Worm (Caenorhabditis elegans) whole organism, L1 larva: Measurements from ENCODE around the gene F37B12.3.

Experiments used
- C04F5.9 ChIP-seq: sonication (generic microtip); optimal IDR thresholded peaks from 2 replicates; lab custom pipeline; 2016; ENCODE audit warnings: missing genetic modification characterization, missing compliant biosample characterization
- C16A3.4 ChIP-seq: fragments of 150-350 bp; optimal IDR thresholded peaks from 2 replicates; lab custom pipeline; 2014; ENCODE audit warnings: missing biosample characterization, missing genetic modification characterization
- C34B4.2 ChIP-seq: sonication (generic microtip); optimal IDR thresholded peaks from 2 replicates; lab custom pipeline; 2017; ENCODE audit warnings: mild to moderate bottlenecking, missing genetic modification characterization, missing compliant biosample characterization
- alr-1 ChIP-seq: fragments of 200-800 bp; sonication (Bioruptor generic); optimal IDR thresholded peaks from 2 replicates; lab custom pipeline; 2018; ENCODE audit warnings: borderline replicate concordance, mild to moderate bottlenecking, missing genetic modification characterization, missing compliant biosample characterization
- aly-2 ChIP-seq: fragments of 150-350 bp; optimal IDR thresholded peaks from 2 replicates; lab custom pipeline; 2014; ENCODE audit warnings: missing biosample characterization, missing genetic modification characterization
- ama-1 ChIP-seq: fragments of 150-350 bp; optimal IDR thresholded peaks from 2 replicates; lab custom pipeline; 2014
- blmp-1 ChIP-seq: fragments of 150-350 bp; optimal IDR thresholded peaks from 2 replicates; lab custom pipeline; 2014; ENCODE audit warnings: missing biosample characterization, missing genetic modification characterization
- ceh-82 ChIP-seq, 3 experiments: fragments of 150-350 bp in 1 of 3; sonication (generic microtip) in 2 of 3; optimal IDR thresholded peaks; 2 replicates each; lab custom pipeline; 2014 to 2017; ENCODE audit warnings: missing biosample characterization in 3 of 3, missing genetic modification characterization in 3 of 3
- ceh-90 ChIP-seq: sonication (generic microtip); optimal IDR thresholded peaks from 2 replicates; lab custom pipeline; 2016; ENCODE audit warnings: missing genetic modification characterization, missing compliant biosample characterization
- dpl-1 ChIP-seq, 3 experiments: fragments of 150-350 bp in 2 of 3; sonication (generic microtip) in 1 of 3; optimal IDR thresholded peaks; 2 replicates each; lab custom pipeline; 2014 to 2017; ENCODE audit warnings: missing biosample characterization in 3 of 3, missing genetic modification characterization in 3 of 3, missing genetic modification reagents in 3 of 3
- dsc-1 ChIP-seq: sonication (generic microtip); optimal IDR thresholded peaks from 2 replicates; lab custom pipeline; 2016; ENCODE audit warnings: mild to moderate bottlenecking, missing genetic modification characterization, missing compliant biosample characterization
- efl-1 ChIP-seq, 4 experiments: fragments of 150-350 bp; optimal IDR thresholded peaks in 3 of 4; peaks in 1 of 4; 1 replicate in 1 of 4; 2 replicates in 3 of 4; lab custom pipeline; 2014; ENCODE audit warnings: missing biosample characterization in 2 of 4, missing genetic modification characterization in 2 of 4, missing genetic modification reagents in 2 of 4
- efl-3 ChIP-seq: fragments of 200-800 bp; sonication (Bioruptor generic); optimal IDR thresholded peaks from 2 replicates; lab custom pipeline; 2018; ENCODE audit warnings: mild to moderate bottlenecking, missing genetic modification characterization, missing compliant biosample characterization
- elt-2 ChIP-seq: sonication (generic microtip); optimal IDR thresholded peaks from 2 replicates; lab custom pipeline; 2016; ENCODE audit warnings: missing genetic modification characterization, mild to moderate bottlenecking, inconsistent platforms, missing compliant biosample characterization, missing genetic modification reagents
- elt-3 ChIP-seq, 6 experiments: fragments of 150-350 bp in 1 of 6; sonication (generic microtip); optimal IDR thresholded peaks; 2 replicates each; lab custom pipeline; 2017 to 2018; ENCODE audit warnings: missing biosample characterization in 6 of 6, missing genetic modification characterization in 6 of 6, inconsistent platforms in 1 of 6
- fkh-10 ChIP-seq: sonication (generic microtip); optimal IDR thresholded peaks from 2 replicates; lab custom pipeline; 2017; ENCODE audit warnings: missing biosample characterization, missing genetic modification reagents, missing genetic modification characterization
- fkh-4 ChIP-seq: sonication (generic microtip); optimal IDR thresholded peaks from 2 replicates; lab custom pipeline; 2016; ENCODE audit warnings: missing compliant biosample characterization, missing genetic modification characterization, borderline replicate concordance
- fkh-8 ChIP-seq: sonication (generic microtip); optimal IDR thresholded peaks from 2 replicates; lab custom pipeline; 2016; ENCODE audit warnings: mild to moderate bottlenecking, missing genetic modification characterization, missing compliant biosample characterization
- fos-1 ChIP-seq: fragments of 150-350 bp; optimal IDR thresholded peaks from 2 replicates; lab custom pipeline; 2014; ENCODE audit warnings: missing biosample characterization, missing genetic modification characterization
- grh-1 ChIP-seq: fragments of 200-800 bp; sonication (Bioruptor generic); IDR thresholded peaks from 2 replicates; pipeline ENCODE4 v1.3.6; 2022; ENCODE audit warnings: missing genetic modification reagents, missing genetic modification characterization, missing compliant biosample characterization
- irx-1 ChIP-seq: sonication (generic microtip); optimal IDR thresholded peaks from 2 replicates; lab custom pipeline; 2016; ENCODE audit warnings: missing genetic modification characterization, missing compliant biosample characterization
- lin-14 ChIP-seq: fragments of 200-800 bp; sonication (Bioruptor generic); optimal IDR thresholded peaks from 2 replicates; lab custom pipeline; 2018; ENCODE audit warnings: mild to moderate bottlenecking, missing genetic modification characterization, moderate library complexity, missing compliant biosample characterization
- lin-35 ChIP-seq, 2 experiments: fragments of 150-350 bp; optimal IDR thresholded peaks; 2 replicates each; lab custom pipeline; 2014; ENCODE audit warnings: missing biosample characterization in 2 of 2, missing genetic modification characterization in 2 of 2, missing genetic modification reagents in 2 of 2
- lsy-2 ChIP-seq, 2 experiments: fragments of 150-350 bp; optimal IDR thresholded peaks; 2 replicates each; lab custom pipeline; 2014; ENCODE audit warnings: missing biosample characterization in 2 of 2, missing genetic modification characterization in 2 of 2
- mdl-1 ChIP-seq, 2 experiments: fragments of 150-350 bp; optimal IDR thresholded peaks; 2 replicates each; lab custom pipeline; 2014 to 2017; ENCODE audit warnings: missing biosample characterization in 2 of 2, missing genetic modification characterization in 2 of 2, inconsistent platforms in 1 of 2
- mef-2 ChIP-seq: fragments of 150-350 bp; optimal IDR thresholded peaks from 2 replicates; lab custom pipeline; 2014; ENCODE audit warnings: missing biosample characterization, missing genetic modification characterization
- nhr-237 ChIP-seq: fragments of 150-350 bp; optimal IDR thresholded peaks from 2 replicates; lab custom pipeline; 2014; ENCODE audit warnings: missing biosample characterization, missing genetic modification characterization
- nhr-71 ChIP-seq: sonication (generic microtip); optimal IDR thresholded peaks from 2 replicates; lab custom pipeline; 2016; ENCODE audit warnings: mild to moderate bottlenecking, missing genetic modification characterization, moderate library complexity, missing compliant biosample characterization
- nhr-76 ChIP-seq: sonication (generic microtip); optimal IDR thresholded peaks from 2 replicates; lab custom pipeline; 2017; ENCODE audit warnings: missing biosample characterization, missing genetic modification characterization
- nhr-77 ChIP-seq: fragments of 150-350 bp; optimal IDR thresholded peaks from 2 replicates; lab custom pipeline; 2014; ENCODE audit warnings: missing biosample characterization, missing genetic modification characterization
- nhr-85 ChIP-seq: sonication (generic microtip); peaks from one replicate; lab custom pipeline; 2016; ENCODE audit warnings: missing genetic modification characterization, inconsistent platforms, missing compliant biosample characterization
- nhr-90 ChIP-seq: sonication (generic microtip); optimal IDR thresholded peaks from 2 replicates; lab custom pipeline; 2016; ENCODE audit warnings: mild to moderate bottlenecking, missing genetic modification characterization, missing compliant biosample characterization; ENCODE audit not compliant: poor library complexity
- pag-3 ChIP-seq: sonication (generic microtip); optimal IDR thresholded peaks from 2 replicates; lab custom pipeline; 2017; ENCODE audit warnings: missing genetic modification characterization, mild to moderate bottlenecking, missing compliant biosample characterization, antibody characterized with exemption, borderline replicate concordance; ENCODE audit not compliant: insufficient read depth
- pax-3 ChIP-seq: fragments of 200-800 bp; sonication (Bioruptor generic); optimal IDR thresholded peaks from 2 replicates; lab custom pipeline; 2018; ENCODE audit warnings: mild to moderate bottlenecking, missing genetic modification characterization, moderate library complexity, missing compliant biosample characterization
- pqm-1 ChIP-seq: sonication (generic microtip); optimal IDR thresholded peaks from 3 replicates; lab custom pipeline; 2017; ENCODE audit warnings: missing biosample characterization, missing genetic modification characterization
- rnt-1 ChIP-seq: sonication (generic microtip); optimal IDR thresholded peaks from 2 replicates; lab custom pipeline; 2016; ENCODE audit warnings: mild to moderate bottlenecking, missing genetic modification characterization, moderate library complexity, missing compliant biosample characterization
- snpc-4 ChIP-seq: fragments of 150-350 bp; optimal IDR thresholded peaks from 2 replicates; lab custom pipeline; 2014; ENCODE audit warnings: missing biosample characterization, missing genetic modification characterization
- snu-23 ChIP-seq: sonication (generic microtip); optimal IDR thresholded peaks from 2 replicates; lab custom pipeline; 2016; ENCODE audit warnings: missing genetic modification characterization, missing compliant biosample characterization
- sox-4 ChIP-seq: sonication (generic microtip); optimal IDR thresholded peaks from 2 replicates; lab custom pipeline; 2016; ENCODE audit warnings: missing genetic modification characterization, missing compliant biosample characterization
- sptf-1 ChIP-seq: fragments of 150-350 bp; optimal IDR thresholded peaks from 2 replicates; lab custom pipeline; 2014; ENCODE audit warnings: missing biosample characterization, missing genetic modification characterization
- sup-37 ChIP-seq: fragments of 200-800 bp; sonication (Bioruptor generic); optimal IDR thresholded peaks from 2 replicates; lab custom pipeline; 2018; ENCODE audit warnings: mild to moderate bottlenecking, missing genetic modification characterization, missing compliant biosample characterization
- swsn-7 ChIP-seq: sonication (generic microtip); optimal IDR thresholded peaks from 2 replicates; lab custom pipeline; 2016; ENCODE audit warnings: missing genetic modification characterization, missing compliant biosample characterization
- tbx-2 ChIP-seq: sonication (generic microtip); optimal IDR thresholded peaks from 2 replicates; lab custom pipeline; 2016; ENCODE audit warnings: missing genetic modification characterization, missing compliant biosample characterization
- tlp-1 ChIP-seq: fragments of 150-350 bp; optimal IDR thresholded peaks from 2 replicates; lab custom pipeline; 2014; ENCODE audit warnings: missing biosample characterization, missing genetic modification characterization
- unc-62 ChIP-seq: fragments of 150-350 bp; optimal IDR thresholded peaks from 2 replicates; lab custom pipeline; 2014; ENCODE audit warnings: missing biosample characterization, missing genetic modification reagents, missing genetic modification characterization
- unc-86 ChIP-seq: sonication (generic microtip); optimal IDR thresholded peaks from 2 replicates; lab custom pipeline; 2016; ENCODE audit warnings: missing genetic modification characterization, missing compliant biosample characterization
- vab-15 ChIP-seq: sonication (generic microtip); optimal IDR thresholded peaks from 2 replicates; lab custom pipeline; 2017; ENCODE audit warnings: missing genotype, mild to moderate bottlenecking, missing genetic modification characterization, missing compliant biosample characterization
- zag-1 ChIP-seq: fragments of 150-350 bp; optimal IDR thresholded peaks from 2 replicates; lab custom pipeline; 2014; ENCODE audit warnings: missing biosample characterization, missing genetic modification characterization
- zip-4 ChIP-seq: fragments of 200-800 bp; sonication (Bioruptor generic); optimal IDR thresholded peaks from 2 replicates; lab custom pipeline; 2018; ENCODE audit warnings: mild to moderate bottlenecking, missing genetic modification characterization, moderate library complexity, missing compliant biosample characterization

Gene F37B12.3

DNA sequence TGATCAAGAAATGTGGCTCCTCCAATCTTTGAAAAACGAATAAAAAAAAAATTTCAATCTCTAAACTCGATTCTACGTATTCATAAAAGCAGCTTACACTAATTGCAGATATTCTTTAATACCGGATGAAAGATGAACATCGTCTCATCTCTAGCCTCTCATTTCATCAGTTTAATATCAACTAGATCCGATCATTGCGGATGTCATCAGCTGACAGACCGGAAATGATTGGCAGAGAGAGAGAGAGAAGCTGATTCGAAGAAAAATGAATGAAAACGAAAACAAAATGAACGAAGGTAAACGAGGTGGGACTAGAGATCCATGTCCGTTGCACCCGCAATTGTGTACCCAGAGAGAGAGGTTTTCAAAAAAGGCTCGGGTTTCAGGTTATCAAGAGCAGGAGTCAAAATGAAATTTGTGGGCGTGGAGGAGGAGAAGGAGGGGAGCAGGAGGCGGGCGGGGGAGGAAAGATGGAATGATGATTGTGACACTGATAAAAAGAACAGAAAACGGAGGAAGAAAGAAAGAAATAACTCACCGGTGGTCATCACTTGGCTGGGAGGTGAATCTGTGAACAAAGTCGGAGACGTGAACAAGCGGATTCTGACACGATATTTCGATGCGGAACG lies 26.2 kb downstream of the F37B12.3 start (continued):
- peak; percentile 70 for TF ChIP-seq lin-14 (GFP tag; lab: Kevin White, UChicago)
- TF ChIP-seq grh-1: no peak
- TF ChIP-seq zag-1 (tag; lab: Kevin White, UChicago): no peak
- no peak for TF ChIP-seq nhr-85 (tag; lab: Kevin White, UChicago)
- no peak for TF ChIP-seq C04F5.9 (tag; lab: Kevin White, UChicago)
- TF ChIP-seq pax-3: no peak
- TF ChIP-seq fkh-10 (GFP tag; lab: Kevin White, UChicago): no peak
- TF ChIP-seq lsy-2 (tag; optimal IDR thresholded peaks at IDR 0.05; lab: Kevin White, UChicago): no peak
- no peak for TF ChIP-seq mef-2 (tag; lab: Kevin White, UChicago)
- TF ChIP-seq fkh-8 (tag; lab: Kevin White, UChicago): peak; percentile 60
- TF ChIP-seq ceh-82 (tag; optimal IDR thresholded peaks at IDR 0.05; lab: Kevin White, UChicago): no peak
- peak; percentile 53 for TF ChIP-seq blmp-1
- no peak for TF ChIP-seq efl-1 (optimal IDR thresholded peaks at IDR 0.05; lab: Kevin White, UChicago)
- TF ChIP-seq efl-1 (GFP tag; optimal IDR thresholded peaks at IDR 0.05 in 1 of 2; lab: Kevin White, UChicago): peak in 1 of 2 experiments; percentile 37
- TF ChIP-seq pag-3 (tag; lab: Kevin White, UChicago): no peak
- no peak for TF ChIP-seq nhr-76 (tag; lab: Kevin White, UChicago)
- TF ChIP-seq rnt-1 (tag; lab: Kevin White, UChicago): peak; percentile 7
- no peak for TF ChIP-seq nhr-90
- TF ChIP-seq sup-37 (GFP tag; lab: Kevin White, UChicago): no peak
- TF ChIP-seq fos-1 (tag; lab: Kevin White, UChicago): no peak
- TF ChIP-seq dsc-1 (tag; lab: Kevin White, UChicago): peak; percentile 92
- TF ChIP-seq ama-1: no peak
- TF ChIP-seq C34B4.2 (tag; lab: Kevin White, UChicago): no peak
- TF ChIP-seq alr-1 (tag; lab: Kevin White, UChicago): no peak
- TF ChIP-seq swsn-7: no peak
- no peak for TF ChIP-seq unc-62

DNA sequence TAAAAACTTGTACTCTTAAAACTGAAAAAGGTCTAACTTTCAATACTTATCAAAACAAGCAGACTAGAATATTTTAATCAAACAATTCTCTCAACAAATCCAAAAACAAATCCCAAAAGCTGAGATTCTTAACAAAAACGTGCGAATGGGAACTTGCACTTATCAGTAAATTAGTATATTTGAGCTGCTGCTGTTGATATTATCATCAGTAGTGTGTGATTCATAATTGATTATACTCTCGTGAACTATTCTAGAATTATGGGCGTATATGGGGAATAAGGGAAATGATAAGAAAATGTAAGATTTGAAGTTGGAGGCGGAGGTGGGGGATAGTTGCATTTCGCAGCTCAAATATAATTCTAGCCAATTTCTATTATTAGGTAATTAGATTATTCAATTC lies 27.0 kb downstream of the F37B12.3 start:
- TF ChIP-seq nhr-237 (tag; lab: Kevin White, UChicago) (no peak), unc-86 (tag; lab: Kevin White, UChicago) (no peak), elt-2 (tag; lab: Kevin White, UChicago) (peak; percentile 37), pax-3 (no peak), dsc-1 (tag; lab: Kevin White, UChicago) (peak; percentile 61), snpc-4 (tag; lab: Kevin White, UChicago) (no peak), tbx-2 (tag; lab: Kevin White, UChicago) (no peak), zip-4 (GFP tag; lab: Kevin White, UChicago) (no peak)
- TF ChIP-seq, all 84 proteins: peak for 2

DNA sequence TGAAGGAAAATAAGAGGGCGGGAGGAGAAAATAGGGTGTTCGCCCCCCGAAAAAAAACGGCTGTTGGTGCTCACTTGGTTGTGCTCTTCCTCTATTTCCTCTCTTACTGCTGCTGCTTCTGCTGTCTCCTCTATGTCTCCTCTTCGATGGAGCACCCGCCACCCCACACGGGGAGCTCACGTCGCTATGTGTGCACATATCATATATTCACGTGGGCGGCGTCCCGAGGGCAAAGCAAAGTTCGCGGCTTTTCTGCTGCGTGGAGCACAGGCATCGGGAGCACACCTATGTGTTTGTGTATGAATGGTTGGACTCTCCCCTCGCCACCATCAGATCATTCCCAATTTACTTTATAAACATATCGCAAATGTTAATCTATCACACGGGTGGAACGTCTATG lies 27.9 kb downstream of the F37B12.3 start:
- TF ChIP-seq vab-15 (tag; lab: Kevin White, UChicago): no peak
- peak in 1 of 2 experiments; percentile 75 for TF ChIP-seq mdl-1 (tag; optimal IDR thresholded peaks at IDR 0.05; lab: Kevin White, UChicago)
- TF ChIP-seq ceh-82 (tag; optimal IDR thresholded peaks at IDR 0.05; lab: Kevin White, UChicago): no peak
- no peak for TF ChIP-seq fos-1 (tag; lab: Kevin White, UChicago)
- no peak for TF ChIP-seq lin-35 (GFP tag; optimal IDR thresholded peaks at IDR 0.05; lab: Kevin White, UChicago)
- no peak for TF ChIP-seq pqm-1 (tag; lab: Kevin White, UChicago)
- TF ChIP-seq nhr-77 (tag; lab: Kevin White, UChicago): no peak
- no peak for TF ChIP-seq aly-2 (tag; lab: Kevin White, UChicago)
- no peak for TF ChIP-seq sox-4 (tag; lab: Kevin White, UChicago)
- TF ChIP-seq unc-86 (tag; lab: Kevin White, UChicago): no peak
- peak; percentile 67 for TF ChIP-seq fkh-8 (tag; lab: Kevin White, UChicago)
- TF ChIP-seq elt-3 (tag; optimal IDR thresholded peaks at IDR 0.05; lab: Kevin White, UChicago): no peak
- no peak for TF ChIP-seq C16A3.4 (tag; lab: Kevin White, UChicago)
- no peak for TF ChIP-seq dpl-1 (GFP tag; optimal IDR thresholded peaks at IDR 0.05; lab: Kevin White, UChicago)
- TF ChIP-seq irx-1 (tag; lab: Kevin White, UChicago): peak; percentile 1
- no peak for TF ChIP-seq snu-23 (GFP tag; lab: Kevin White, UChicago)
- no peak for TF ChIP-seq tlp-1 (tag; lab: Kevin White, UChicago)
- TF ChIP-seq blmp-1: no peak
- no peak for TF ChIP-seq sptf-1 (tag; lab: Kevin White, UChicago)
- no peak for TF ChIP-seq alr-1 (tag; lab: Kevin White, UChicago)
- no peak for TF ChIP-seq grh-1
- TF ChIP-seq efl-3 (GFP tag; lab: Kevin White, UChicago): no peak
- TF ChIP-seq ceh-90 (tag; lab: Kevin White, UChicago): no peak
- no peak for TF ChIP-seq fkh-4 (tag; lab: Kevin White, UChicago)
- peak; percentile 49 for TF ChIP-seq nhr-71 (tag; lab: Kevin White, UChicago)
